Worm (Caenorhabditis elegans) whole organism, young adult: ENCODE data around the gene M199.7.

Experiments
- ama-1 ChIP-seq, 3 experiments: fragments of 150-350 bp in 1 of 3; sonication (generic microtip) in 2 of 3; optimal IDR thresholded peaks; 2 replicates each; lab custom pipeline; 2014 to 2018; ENCODE audit warnings: missing biosample characterization in 2 of 3, missing genetic modification characterization in 2 of 3, missing genetic modification reagents in 2 of 3
- efl-1 ChIP-seq: fragments of 150-350 bp; optimal IDR thresholded peaks from 2 replicates; lab custom pipeline; 2014; ENCODE audit warnings: missing biosample characterization, missing genetic modification reagents, missing genetic modification characterization
- him-1 ChIP-seq: sonication (generic microtip); optimal IDR thresholded peaks from 2 replicates; lab custom pipeline; 2016; ENCODE audit warnings: missing genotype, missing genetic modification reagents, missing genetic modification characterization, missing compliant biosample characterization
- pha-4 ChIP-seq: fragments of 150-350 bp; sonication (generic microtip); optimal IDR thresholded peaks from 2 replicates; lab custom pipeline; 2014; ENCODE audit warnings: missing biosample characterization, missing genetic modification reagents, missing genetic modification characterization
- snpc-1.1 ChIP-seq: sonication (generic microtip); optimal IDR thresholded peaks from 2 replicates; lab custom pipeline; 2017; ENCODE audit warnings: missing genetic modification characterization, mild to moderate bottlenecking, missing compliant biosample characterization, antibody characterized with exemption, moderate library complexity, missing genotype, missing genetic modification reagents; ENCODE audit not compliant: insufficient read depth
- snpc-4 ChIP-seq, 5 experiments: fragments of 150-350 bp in 1 of 5; sonication (generic microtip) in 4 of 5; optimal IDR thresholded peaks; 2 replicates each; lab custom pipeline; 2014 to 2018; ENCODE audit warnings: missing genetic modification characterization in 5 of 5, missing biosample characterization in 3 of 5, antibody characterized with exemption in 2 of 5, mild to moderate bottlenecking in 2 of 5, missing compliant biosample characterization in 2 of 5, missing genotype in 2 of 5, moderate library complexity in 2 of 5, missing genetic modification reagents in 1 of 5
- unc-130 ChIP-seq: sonication (generic microtip); optimal IDR thresholded peaks from 2 replicates; lab custom pipeline; 2016; ENCODE audit warnings: missing genetic modification reagents, missing genetic modification characterization, missing compliant biosample characterization
- unc-62 ChIP-seq: fragments of 150-350 bp; optimal IDR thresholded peaks from 2 replicates; lab custom pipeline; 2014; ENCODE audit warnings: missing biosample characterization, missing genetic modification reagents, missing genetic modification characterization

DNA sequence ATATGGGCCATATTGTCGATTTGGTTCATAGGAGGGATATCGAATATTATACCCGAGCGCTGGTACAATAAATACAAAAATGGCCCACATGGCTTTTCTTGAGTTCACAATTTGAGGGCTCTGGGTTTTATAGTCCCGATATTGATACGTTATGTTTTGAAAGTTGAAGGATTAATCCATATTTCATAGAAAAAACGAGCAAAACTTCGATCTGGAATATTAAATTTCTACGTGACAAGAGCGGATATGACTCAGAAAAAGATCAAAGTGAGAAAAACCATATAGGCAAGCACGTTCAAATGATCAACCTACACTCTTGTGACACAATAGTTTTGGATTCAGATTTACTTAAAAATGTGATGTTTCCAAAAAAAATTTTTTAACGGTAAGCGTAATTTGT lies 8.7 kb downstream of the M199.7 start, which contains the start of gene col-135:
- TF ChIP-seq him-1 (tag; lab: Kevin White, UChicago) (no peak), snpc-4 (GFP tag; optimal IDR thresholded peaks at IDR 0.05; lab: Kevin White, UChicago) (no peak), snpc-4 (tag; optimal IDR thresholded peaks at IDR 0.05; lab: Kevin White, UChicago) (no peak), efl-1 (GFP tag; lab: Kevin White, UChicago) (no peak), snpc-1.1 (no peak), unc-130 (GFP tag; lab: Kevin White, UChicago) (no peak), ama-1 (optimal IDR thresholded peaks at IDR 0.05; lab: Kevin White, UChicago) (no peak), ama-1 (GFP tag; optimal IDR thresholded peaks at IDR 0.05; lab: Kevin White, UChicago) (no peak), pha-4 (tag; lab: Kevin White, UChicago) (no peak), unc-62 (GFP tag; lab: Kevin White, UChicago) (no peak)
